Worm (Caenorhabditis elegans) whole organism, mixed stage, embryonic: Measurements from ENCODE around the gene srw-54.

Experiments
- M03D4.4 ChIP-seq: sonication (generic microtip); optimal IDR thresholded peaks from 2 replicates; lab custom pipeline; 2017; ENCODE audit warnings: mild to moderate bottlenecking, missing genetic modification characterization, missing compliant biosample characterization
- bed-3 ChIP-seq: fragments of 200-800 bp; sonication (Bioruptor generic); optimal IDR thresholded peaks from 3 replicates; lab custom pipeline; 2018; ENCODE audit warnings: mild to moderate bottlenecking, missing genetic modification characterization, moderate library complexity, missing compliant biosample characterization
- blmp-1 ChIP-seq: fragments of 150-350 bp; optimal IDR thresholded peaks from 2 replicates; lab custom pipeline; 2014; ENCODE audit warnings: missing biosample characterization, missing genetic modification characterization
- ceh-39 ChIP-seq: fragments of 150-350 bp; optimal IDR thresholded peaks from 2 replicates; lab custom pipeline; 2014; ENCODE audit warnings: missing biosample characterization, missing genetic modification characterization
- ceh-43 ChIP-seq: fragments of 200-800 bp; sonication (Bioruptor generic); optimal IDR thresholded peaks from 2 replicates; lab custom pipeline; 2018; ENCODE audit warnings: mild to moderate bottlenecking, missing genetic modification characterization, moderate library complexity, missing compliant biosample characterization
- ceh-83 ChIP-seq: fragments of 200-800 bp; sonication (Bioruptor generic); optimal IDR thresholded peaks from 2 replicates; lab custom pipeline; 2018; ENCODE audit warnings: mild to moderate bottlenecking, missing genetic modification characterization, missing compliant biosample characterization
- ces-1 ChIP-seq: fragments of 150-350 bp; optimal IDR thresholded peaks from 2 replicates; lab custom pipeline; 2014; ENCODE audit warnings: missing biosample characterization, missing genetic modification reagents, missing genetic modification characterization
- cnd-1 ChIP-seq: fragments of 200-800 bp; sonication (Bioruptor generic); optimal IDR thresholded peaks from 2 replicates; lab custom pipeline; 2018; ENCODE audit warnings: mild to moderate bottlenecking, missing genetic modification characterization, missing compliant biosample characterization
- drap-1 ChIP-seq: fragments of 200-800 bp; sonication (Bioruptor generic); optimal IDR thresholded peaks from 3 replicates; lab custom pipeline; 2018; ENCODE audit warnings: mild to moderate bottlenecking, missing genetic modification characterization, missing compliant biosample characterization
- elt-1 ChIP-seq: sonication (generic microtip); optimal IDR thresholded peaks from 2 replicates; lab custom pipeline; 2017; ENCODE audit warnings: missing genetic modification characterization, mild to moderate bottlenecking, missing compliant biosample characterization, antibody characterized with exemption, moderate library complexity, borderline replicate concordance; ENCODE audit not compliant: insufficient read depth
- elt-3 ChIP-seq: fragments of 150-350 bp; optimal IDR thresholded peaks from 2 replicates; lab custom pipeline; 2014; ENCODE audit warnings: missing biosample characterization, missing genetic modification characterization
- flh-1 ChIP-seq: fragments of 200-800 bp; sonication (Bioruptor generic); optimal IDR thresholded peaks from 2 replicates; lab custom pipeline; 2018; ENCODE audit warnings: mild to moderate bottlenecking, missing genetic modification characterization, moderate library complexity, missing compliant biosample characterization
- ham-2 ChIP-seq: fragments of 200-800 bp; sonication (Bioruptor generic); optimal IDR thresholded peaks from 2 replicates; lab custom pipeline; 2018; ENCODE audit warnings: mild to moderate bottlenecking, missing genetic modification characterization, missing compliant biosample characterization
- hlh-1 ChIP-seq: fragments of 150-350 bp; optimal IDR thresholded peaks from 2 replicates; lab custom pipeline; 2014; ENCODE audit warnings: missing biosample characterization, missing genetic modification reagents, missing genetic modification characterization
- lin-13 ChIP-seq: fragments of 150-350 bp; optimal IDR thresholded peaks from 2 replicates; lab custom pipeline; 2014; ENCODE audit warnings: missing biosample characterization, missing genetic modification characterization
- lin-32 ChIP-seq: fragments of 200-800 bp; sonication (Bioruptor generic); optimal IDR thresholded peaks from 2 replicates; lab custom pipeline; 2018; ENCODE audit warnings: mild to moderate bottlenecking, missing genetic modification characterization, missing compliant biosample characterization
- lsy-2 ChIP-seq: fragments of 150-350 bp; optimal IDR thresholded peaks from 2 replicates; lab custom pipeline; 2014; ENCODE audit warnings: missing biosample characterization, missing genetic modification characterization
- mab-5 ChIP-seq: fragments of 150-350 bp; optimal IDR thresholded peaks from 2 replicates; lab custom pipeline; 2014; ENCODE audit warnings: missing biosample characterization, missing genetic modification characterization
- mep-1 ChIP-seq: fragments of 150-350 bp; optimal IDR thresholded peaks from 2 replicates; lab custom pipeline; 2017; ENCODE audit warnings: missing biosample characterization, missing genetic modification reagents, missing genetic modification characterization, inconsistent platforms
- mls-2 ChIP-seq: sonication (generic microtip); optimal IDR thresholded peaks from 2 replicates; lab custom pipeline; 2016; ENCODE audit warnings: mild to moderate bottlenecking, missing genetic modification characterization, moderate library complexity, missing compliant biosample characterization
- nhr-12 ChIP-seq: fragments of 150-350 bp; optimal IDR thresholded peaks from 2 replicates; lab custom pipeline; 2014; ENCODE audit warnings: missing biosample characterization, missing genetic modification characterization
- nhr-2 ChIP-seq: fragments of 150-350 bp; optimal IDR thresholded peaks from 2 replicates; lab custom pipeline; 2014; ENCODE audit warnings: missing biosample characterization, missing genetic modification characterization
- nhr-237 ChIP-seq: fragments of 150-350 bp; optimal IDR thresholded peaks from 2 replicates; lab custom pipeline; 2014; ENCODE audit warnings: missing biosample characterization, missing genetic modification characterization
- nhr-28 ChIP-seq: fragments of 150-350 bp; optimal IDR thresholded peaks from 2 replicates; lab custom pipeline; 2014; ENCODE audit warnings: missing biosample characterization, missing genetic modification characterization
- nhr-76 ChIP-seq: sonication (generic microtip); optimal IDR thresholded peaks from 2 replicates; lab custom pipeline; 2017; ENCODE audit warnings: missing biosample characterization, missing genetic modification characterization
- pha-4 ChIP-seq: fragments of 150-350 bp; optimal IDR thresholded peaks from 2 replicates; lab custom pipeline; 2018; ENCODE audit warnings: missing biosample characterization, missing genetic modification reagents, missing genetic modification characterization
- sem-2 ChIP-seq: fragments of 200-800 bp; sonication (Bioruptor generic); optimal IDR thresholded peaks from 2 replicates; lab custom pipeline; 2018; ENCODE audit warnings: mild to moderate bottlenecking, missing genetic modification characterization, missing compliant biosample characterization
- snpc-4 ChIP-seq: fragments of 150-350 bp; optimal IDR thresholded peaks from 2 replicates; lab custom pipeline; 2014; ENCODE audit warnings: missing biosample characterization, missing genetic modification characterization
- sptf-1 ChIP-seq: sonication (generic microtip); optimal IDR thresholded peaks from 2 replicates; lab custom pipeline; 2017; ENCODE audit warnings: mild to moderate bottlenecking, missing genetic modification characterization, moderate library complexity, missing compliant biosample characterization
- tbx-8 ChIP-seq: fragments of 200-800 bp; sonication (Bioruptor generic); optimal IDR thresholded peaks from 2 replicates; lab custom pipeline; 2018; ENCODE audit warnings: mild to moderate bottlenecking, missing genetic modification characterization, moderate library complexity, missing compliant biosample characterization
- unc-120 ChIP-seq: sonication (generic microtip); optimal IDR thresholded peaks from 2 replicates; lab custom pipeline; 2017; ENCODE audit warnings: missing genetic modification characterization, missing compliant biosample characterization; ENCODE audit not compliant: poor library complexity, severe bottlenecking
- unc-39 ChIP-seq: fragments of 150-350 bp; optimal IDR thresholded peaks from 2 replicates; lab custom pipeline; 2014; ENCODE audit warnings: missing biosample characterization, missing genetic modification characterization
- unc-62 ChIP-seq: fragments of 150-350 bp; optimal IDR thresholded peaks from 2 replicates; lab custom pipeline; 2014; ENCODE audit warnings: missing biosample characterization, missing genetic modification reagents, missing genetic modification characterization
- zip-8 ChIP-seq: fragments of 150-350 bp; optimal IDR thresholded peaks from 2 replicates; lab custom pipeline; 2014; ENCODE audit warnings: missing biosample characterization, missing genetic modification characterization
- ztf-11 ChIP-seq: fragments of 150-350 bp; optimal IDR thresholded peaks from 2 replicates; lab custom pipeline; 2014; ENCODE audit warnings: missing biosample characterization, missing genetic modification characterization

srw-54 gene

DNA sequence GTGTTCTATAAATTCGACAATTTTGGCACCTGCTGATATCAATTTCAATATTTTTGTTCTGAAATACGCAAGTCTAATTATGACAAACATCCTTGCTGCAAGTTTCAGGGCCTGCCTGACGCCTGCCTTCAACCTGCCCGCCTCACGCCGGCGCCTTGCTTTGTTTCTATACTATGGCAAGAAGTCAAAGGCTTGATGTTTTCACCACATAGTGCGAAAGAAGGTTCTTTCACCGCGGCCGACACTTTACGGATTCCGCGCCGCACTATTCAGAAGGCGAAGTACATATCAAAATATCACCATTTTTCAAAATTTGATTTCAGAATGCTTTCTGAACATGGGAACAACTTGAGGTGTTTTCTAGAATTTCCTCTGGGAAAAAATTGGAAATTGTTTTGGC is 21.6 kb upstream of the srw-54 start:
- TF ChIP-seq ham-2 (GFP tag; lab: Kevin White, UChicago) (no peak), nhr-237 (tag; lab: Kevin White, UChicago) (no peak), ztf-11 (no peak), drap-1 (no peak)
- TF ChIP-seq, all 35 proteins: peak for 0

DNA sequence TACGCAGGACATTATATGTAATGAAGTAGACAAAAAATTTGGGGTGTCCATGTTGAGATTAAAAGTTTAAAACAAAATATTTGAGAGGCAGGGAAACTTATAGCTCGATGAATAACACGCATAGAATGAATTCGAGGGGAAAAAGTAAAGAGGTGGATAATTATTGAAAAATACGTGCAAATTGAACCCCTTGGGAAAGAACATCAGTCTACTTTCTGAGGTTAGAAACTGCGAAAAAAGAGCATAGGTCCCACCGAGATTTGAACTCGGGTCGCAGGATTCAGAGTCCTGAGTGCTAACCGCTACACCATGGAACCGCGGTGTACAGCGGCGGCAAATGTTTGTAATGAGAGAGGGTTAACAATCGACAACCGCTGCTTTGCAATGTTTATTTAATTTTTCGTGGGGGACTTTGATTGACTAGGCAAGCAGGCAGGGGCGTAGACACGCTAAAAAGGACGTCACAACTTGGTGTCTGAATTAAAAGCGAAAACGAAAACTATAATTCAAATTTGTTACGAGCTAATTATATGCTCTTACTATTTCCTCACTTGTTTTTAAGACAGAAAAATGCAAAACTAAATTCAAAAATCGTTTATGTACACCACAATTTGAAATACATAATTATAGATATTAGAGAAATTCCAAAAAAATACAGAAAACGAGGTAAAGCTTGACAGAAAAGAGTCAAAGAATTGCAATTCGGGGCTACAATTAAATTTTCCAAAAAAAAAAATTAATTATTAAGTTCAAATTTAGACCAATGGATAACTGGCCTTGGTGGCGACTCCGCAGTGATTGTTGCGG is 18.9 kb upstream of the srw-54 start, which contains the start of gene srh-269:
TSS of gene srh-269 (minus strand) at position 51 of the 807 bp plus-strand sequence.
- no peak for TF ChIP-seq blmp-1 (tag; lab: Kevin White, UChicago)
- TF ChIP-seq ces-1 (GFP tag; lab: Kevin White, UChicago), result no peak
- no peak for TF ChIP-seq elt-3
- TF ChIP-seq nhr-12 (tag; lab: Kevin White, UChicago), result no peak
- no peak for TF ChIP-seq nhr-2 (tag; lab: Kevin White, UChicago)
- peak; percentile 49 for TF ChIP-seq flh-1 (GFP tag; lab: Kevin White, UChicago)
- peak; percentile 71 for TF ChIP-seq unc-120 (tag; lab: Kevin White, UChicago)
- TF ChIP-seq sptf-1 (tag; lab: Kevin White, UChicago), result peak; percentile 81
- peak; percentile 58 for TF ChIP-seq lin-32 (GFP tag; lab: Kevin White, UChicago)
- TF ChIP-seq nhr-76 (tag; lab: Kevin White, UChicago), result no peak
- TF ChIP-seq mab-5 (tag; lab: Kevin White, UChicago), result no peak
- TF ChIP-seq mls-2 (tag; lab: Kevin White, UChicago), result peak; percentile 71
- TF ChIP-seq ceh-83 (GFP tag; lab: Kevin White, UChicago), result peak; percentile 73
- TF ChIP-seq nhr-28 (tag; lab: Kevin White, UChicago), result no peak
- TF ChIP-seq tbx-8 (GFP tag; lab: Kevin White, UChicago), result no peak
- TF ChIP-seq lsy-2 (tag; lab: Kevin White, UChicago), result no peak
- TF ChIP-seq ceh-39, result no peak
- peak; percentile 75 for TF ChIP-seq cnd-1 (tag; lab: Kevin White, UChicago)
- peak; percentile 74 for TF ChIP-seq M03D4.4 (tag; lab: Kevin White, UChicago)
- TF ChIP-seq snpc-4 (tag; lab: Kevin White, UChicago), result no peak
- peak; percentile 54 for TF ChIP-seq ham-2 (GFP tag; lab: Kevin White, UChicago)
- TF ChIP-seq unc-39 (tag; lab: Kevin White, UChicago), result no peak
- TF ChIP-seq ceh-43 (GFP tag; lab: Kevin White, UChicago), result peak; percentile 59
- TF ChIP-seq hlh-1 (tag; lab: Kevin White, UChicago), result no peak
- TF ChIP-seq pha-4 (tag; lab: Kevin White, UChicago), result no peak
- no peak for TF ChIP-seq lin-13 (tag; lab: Kevin White, UChicago)
- no peak for TF ChIP-seq elt-1 (tag; lab: Kevin White, UChicago)
- TF ChIP-seq bed-3, result peak; percentile 52
- no peak for TF ChIP-seq unc-62 (GFP tag; lab: Kevin White, UChicago)
- TF ChIP-seq drap-1, result peak; percentile 79
- peak; percentile 57 for TF ChIP-seq sem-2
- TF ChIP-seq nhr-237 (tag; lab: Kevin White, UChicago), result no peak
- no peak for TF ChIP-seq zip-8
- TF ChIP-seq ztf-11, result peak; percentile 37
- TF ChIP-seq mep-1 (tag; lab: Kevin White, UChicago), result no peak
- TF ChIP-seq, all 35 proteins: peak for 14

DNA sequence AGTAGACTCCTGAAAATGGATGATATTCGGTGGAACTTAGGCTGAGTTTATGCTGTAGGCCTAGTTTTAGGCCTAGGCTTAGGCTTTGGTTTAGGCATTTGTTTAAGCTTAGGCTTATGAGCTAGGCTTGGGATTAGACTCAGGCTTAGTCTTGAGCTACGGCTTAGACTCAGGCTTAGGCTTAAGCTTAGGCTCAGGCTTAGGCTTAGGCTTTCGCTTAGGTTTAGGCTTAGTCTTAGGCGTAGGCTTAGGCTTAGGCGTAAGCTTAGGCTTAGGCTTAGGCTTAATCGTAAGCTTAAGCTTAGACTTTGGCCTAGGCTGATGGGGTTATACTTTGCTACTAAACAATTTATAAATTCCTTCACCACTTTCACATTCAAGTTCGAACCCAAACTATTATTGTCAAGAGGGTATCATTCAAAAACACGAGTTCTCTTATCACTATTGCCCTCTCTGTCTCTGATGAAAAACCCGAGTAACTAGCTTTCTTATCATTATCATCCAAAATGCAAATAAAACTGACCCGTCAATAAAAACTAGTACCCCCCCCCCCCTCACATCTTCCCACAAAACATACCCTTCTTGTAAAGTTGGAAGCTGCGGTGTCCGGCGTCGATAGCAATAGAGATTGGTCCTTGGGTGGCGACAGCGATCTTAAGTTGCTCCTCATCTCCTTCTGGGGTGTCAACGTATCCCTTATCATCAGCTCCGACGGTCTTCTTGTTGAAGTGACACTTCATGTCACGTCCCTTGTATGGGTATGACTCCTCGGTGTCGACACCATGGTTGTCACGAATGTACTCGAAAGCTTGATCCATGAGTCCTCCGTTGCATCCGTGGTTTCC is 18.0 kb upstream of the srw-54 start:
- TF ChIP-seq mls-2 (tag; lab: Kevin White, UChicago) (no peak), nhr-76 (tag; lab: Kevin White, UChicago) (no peak), sem-2 (no peak), blmp-1 (tag; lab: Kevin White, UChicago) (no peak)
